Fruit fly (Drosophila melanogaster) whole organism, adult: ENCODE data around the gene CG31021.

Experiments
- CG11617 ChIP-seq: fragments of 200-800 bp; sonication (Bioruptor generic); optimal IDR thresholded peaks from 2 replicates; lab custom pipeline; 2017; ENCODE audit warnings: mild to moderate bottlenecking, missing biosample characterization, missing genetic modification reagents, missing genetic modification characterization
- CG12768 ChIP-seq: fragments of 200-800 bp; sonication (Bioruptor generic); optimal IDR thresholded peaks from 2 replicates; lab custom pipeline; 2017; ENCODE audit warnings: missing biosample characterization, missing genetic modification characterization, mild to moderate bottlenecking, moderate library complexity, missing genetic modification reagents
- CG14711 ChIP-seq: fragments of 200-800 bp; sonication (Bioruptor generic); optimal IDR thresholded peaks from 2 replicates; lab custom pipeline; 2018; ENCODE audit warnings: missing biosample characterization, mild to moderate bottlenecking, missing genetic modification characterization, moderate library complexity
- CG1620 ChIP-seq: fragments of 200-800 bp; sonication (Bioruptor generic); optimal IDR thresholded peaks from 2 replicates; lab custom pipeline; 2016; ENCODE audit warnings: missing biosample characterization, missing genetic modification characterization
- CG33017 ChIP-seq: fragments of 200-800 bp; sonication (Bioruptor generic); optimal IDR thresholded peaks from 2 replicates; lab custom pipeline; 2018; ENCODE audit warnings: missing biosample characterization, mild to moderate bottlenecking, missing genetic modification characterization, moderate library complexity
- CG5204 ChIP-seq: fragments of 200-800 bp; sonication (Bioruptor generic); optimal IDR thresholded peaks from 2 replicates; lab custom pipeline; 2016; ENCODE audit warnings: missing biosample characterization, missing genetic modification characterization
- CG7045 ChIP-seq: fragments of 200-800 bp; sonication (Bioruptor generic); optimal IDR thresholded peaks from 2 replicates; lab custom pipeline; 2017; ENCODE audit warnings: missing biosample characterization, mild to moderate bottlenecking, missing genetic modification characterization
- CG7101 ChIP-seq: fragments of 200-800 bp; sonication (Bioruptor generic); optimal IDR thresholded peaks from 2 replicates; lab custom pipeline; 2018; ENCODE audit warnings: missing biosample characterization, mild to moderate bottlenecking, missing genetic modification characterization, moderate library complexity
- Clk ChIP-seq: fragments of 200-800 bp; sonication (Bioruptor generic); optimal IDR thresholded peaks from 2 replicates; lab custom pipeline; 2017; ENCODE audit warnings: missing biosample characterization, missing genetic modification characterization
- Crg-1 ChIP-seq: fragments of 200-800 bp; sonication (Bioruptor generic); optimal IDR thresholded peaks from 2 replicates; lab custom pipeline; 2016; ENCODE audit warnings: missing biosample characterization, missing genetic modification characterization
- Hr96 ChIP-seq: fragments of 200-800 bp; sonication (Bioruptor generic); optimal IDR thresholded peaks from 2 replicates; lab custom pipeline; 2016; ENCODE audit warnings: missing biosample characterization, missing genetic modification characterization
- Mnt ChIP-seq: fragments of 200-800 bp; sonication (Bioruptor generic); optimal IDR thresholded peaks from 2 replicates; lab custom pipeline; 2016; ENCODE audit warnings: missing biosample characterization, mild to moderate bottlenecking, missing genetic modification characterization
- bab1 ChIP-seq: fragments of 200-800 bp; sonication (Bioruptor generic); optimal IDR thresholded peaks from 3 replicates; lab custom pipeline; 2019; ENCODE audit warnings: missing biosample characterization, mild to moderate bottlenecking, missing genetic modification characterization, moderate library complexity
- cic ChIP-seq: fragments of 200-800 bp; sonication (Bioruptor generic); optimal IDR thresholded peaks from 2 replicates; lab custom pipeline; 2017; ENCODE audit warnings: missing biosample characterization, mild to moderate bottlenecking, missing genetic modification characterization, moderate library complexity
- cnc ChIP-seq, 2 experiments: fragments of >200 bp; optimal IDR thresholded peaks; 2 replicates each; lab custom pipeline; 2017
- kay ChIP-seq: fragments of 200-800 bp; sonication (Bioruptor generic); peaks from one replicate; lab custom pipeline; 2016; ENCODE audit warnings: missing biosample characterization, missing genetic modification characterization, borderline replicate concordance
- ovo ChIP-seq: fragments of 200-800 bp; sonication (Bioruptor generic); optimal IDR thresholded peaks from 2 replicates; lab custom pipeline; 2016; ENCODE audit warnings: missing biosample characterization, missing genetic modification characterization
- pad ChIP-seq: fragments of 200-800 bp; sonication (Bioruptor generic); optimal IDR thresholded peaks from 3 replicates; lab custom pipeline; 2017; ENCODE audit warnings: missing biosample characterization, missing genetic modification characterization, mild to moderate bottlenecking, moderate library complexity, missing genetic modification reagents
- tj ChIP-seq: fragments of 200-800 bp; sonication (Bioruptor generic); optimal IDR thresholded peaks from 3 replicates; lab custom pipeline; 2017; ENCODE audit warnings: missing biosample characterization, mild to moderate bottlenecking, missing genetic modification characterization, moderate library complexity
- toe ChIP-seq: fragments of 200-800 bp; sonication (Bioruptor generic); optimal IDR thresholded peaks from 2 replicates; lab custom pipeline; 2016; ENCODE audit warnings: missing biosample characterization, missing genetic modification characterization

Gene CG31021

dm6 chr3R:30601440-30602256 lies at the start of gene CG31021, which contains the start of gene CG2246:
Gene CG31021 (plus strand): TSS chr3R:30602206.
Gene CG2246 (minus strand): TSS chr3R:30601489.
- TF ChIP-seq CG12768 (GFP tag; lab: Kevin White, UChicago) (no peak), CG11617 (GFP tag; lab: Kevin White, UChicago) (peak; percentile 28), bab1 (GFP tag; lab: Kevin White, UChicago) (peak; percentile 25), CG14711 (tag; lab: Kevin White, UChicago) (no peak), tj (GFP tag; lab: Kevin White, UChicago) (no peak), cic (no peak), cnc (optimal IDR thresholded peaks at IDR 0.05; lab: Kevin White, UChicago) (no peak), pad (GFP tag; lab: Kevin White, UChicago) (peak; percentile 12), Hr96 (GFP tag; lab: Kevin White, UChicago) (peak; percentile 3), CG7045 (GFP tag; lab: Kevin White, UChicago) (peak; percentile 34), Mnt (GFP tag; lab: Kevin White, UChicago) (peak; percentile 11), CG33017 (tag; lab: Kevin White, UChicago) (no peak), CG5204 (peak; percentile 72), CG7101 (tag; lab: Kevin White, UChicago) (peak; percentile 20), Clk (peak; percentile 47), Crg-1 (GFP tag; lab: Kevin White, UChicago) (peak; percentile 31), toe (GFP tag; lab: Kevin White, UChicago) (peak; percentile 65), ovo (GFP tag; lab: Kevin White, UChicago) (peak; percentile 51), CG1620 (GFP tag; lab: Kevin White, UChicago) (peak; percentile 49), kay (GFP tag; lab: Kevin White, UChicago) (no peak)

DNA sequence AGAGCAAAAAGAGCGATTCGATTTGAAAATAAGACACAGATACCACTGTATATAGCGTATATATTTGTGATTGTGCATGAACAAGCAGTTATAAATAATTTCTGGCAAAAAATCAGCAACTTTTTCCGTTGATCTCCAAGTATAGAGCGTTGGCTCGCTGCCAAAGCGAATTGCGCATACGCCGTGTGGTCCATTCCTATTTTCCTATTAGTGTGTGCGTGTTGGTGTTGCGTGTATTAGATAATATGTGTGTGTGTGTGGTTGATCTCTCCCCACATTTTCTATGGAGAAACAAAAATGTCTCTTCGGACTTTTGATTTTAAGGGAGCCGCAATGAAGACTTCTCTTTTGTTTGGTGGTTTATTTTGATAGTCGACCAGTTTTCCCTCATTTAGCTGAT lies 49.5 kb upstream of the CG31021 start:
- TF ChIP-seq CG7045 (GFP tag; lab: Kevin White, UChicago) (no peak), pad (GFP tag; lab: Kevin White, UChicago) (no peak), CG33017 (tag; lab: Kevin White, UChicago) (no peak), CG11617 (GFP tag; lab: Kevin White, UChicago) (no peak), Hr96 (GFP tag; lab: Kevin White, UChicago) (no peak), Mnt (GFP tag; lab: Kevin White, UChicago) (no peak), CG5204 (no peak), CG12768 (GFP tag; lab: Kevin White, UChicago) (no peak), cic (no peak), toe (GFP tag; lab: Kevin White, UChicago) (no peak), bab1 (GFP tag; lab: Kevin White, UChicago) (no peak), CG7101 (tag; lab: Kevin White, UChicago) (no peak), cnc (optimal IDR thresholded peaks at IDR 0.05; lab: Kevin White, UChicago) (no peak), Clk (no peak), CG14711 (tag; lab: Kevin White, UChicago) (no peak), kay (GFP tag; lab: Kevin White, UChicago) (no peak), Crg-1 (GFP tag; lab: Kevin White, UChicago) (no peak)

dm6 chr3R:30560070-30560469 lies 41.9 kb upstream of the CG31021 start, which contains the start of gene CG34155:
Gene CG34155 (minus strand): TSS chr3R:30560199.
- TF ChIP-seq toe (GFP tag; lab: Kevin White, UChicago) (no peak), Clk (no peak), cic (no peak), CG33017 (tag; lab: Kevin White, UChicago) (no peak), Mnt (GFP tag; lab: Kevin White, UChicago) (no peak), pad (GFP tag; lab: Kevin White, UChicago) (no peak), CG5204 (no peak), CG11617 (GFP tag; lab: Kevin White, UChicago) (no peak), kay (GFP tag; lab: Kevin White, UChicago) (no peak), bab1 (GFP tag; lab: Kevin White, UChicago) (no peak), Hr96 (GFP tag; lab: Kevin White, UChicago) (no peak), Crg-1 (GFP tag; lab: Kevin White, UChicago) (no peak), cnc (optimal IDR thresholded peaks at IDR 0.05; lab: Kevin White, UChicago) (no peak), CG12768 (GFP tag; lab: Kevin White, UChicago) (no peak), tj (GFP tag; lab: Kevin White, UChicago) (no peak), CG7101 (tag; lab: Kevin White, UChicago) (no peak), ovo (GFP tag; lab: Kevin White, UChicago) (no peak), CG7045 (GFP tag; lab: Kevin White, UChicago) (no peak), CG14711 (tag; lab: Kevin White, UChicago) (no peak), CG1620 (GFP tag; lab: Kevin White, UChicago) (no peak)

DNA sequence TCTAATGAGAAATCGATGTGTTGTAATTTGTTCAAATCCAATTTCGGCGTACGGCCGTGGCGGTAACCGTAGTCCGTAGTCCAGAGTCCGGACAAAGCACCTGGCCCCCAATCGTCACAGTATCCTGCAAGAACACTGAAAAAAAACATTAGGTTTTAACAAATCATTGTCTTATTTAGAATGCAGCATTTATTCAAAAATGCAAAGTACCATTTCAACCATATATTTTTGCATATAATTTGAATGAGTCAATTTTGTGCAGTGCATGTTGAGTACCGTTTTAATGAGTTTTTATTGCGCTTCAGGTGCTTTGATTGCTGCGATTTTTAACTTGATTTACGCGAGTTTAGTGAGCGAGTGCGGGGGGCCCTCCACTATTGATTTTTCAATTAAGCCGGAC lies 40.8 kb upstream of the CG31021 start:
- TF ChIP-seq CG12768 (GFP tag; lab: Kevin White, UChicago), result no peak
- no peak for TF ChIP-seq Mnt (GFP tag; lab: Kevin White, UChicago)
- no peak for TF ChIP-seq CG5204
- no peak for TF ChIP-seq tj (GFP tag; lab: Kevin White, UChicago)
- no peak for TF ChIP-seq cic
- no peak for TF ChIP-seq toe (GFP tag; lab: Kevin White, UChicago)
- no peak for TF ChIP-seq cnc (optimal IDR thresholded peaks at IDR 0.05; lab: Kevin White, UChicago)
- no peak for TF ChIP-seq CG11617 (GFP tag; lab: Kevin White, UChicago)
- no peak for TF ChIP-seq CG1620 (GFP tag; lab: Kevin White, UChicago)
- no peak for TF ChIP-seq bab1 (GFP tag; lab: Kevin White, UChicago)
- TF ChIP-seq ovo (GFP tag; lab: Kevin White, UChicago), result no peak
- no peak for TF ChIP-seq Hr96 (GFP tag; lab: Kevin White, UChicago)
- TF ChIP-seq Clk, result no peak
- no peak for TF ChIP-seq CG7045 (GFP tag; lab: Kevin White, UChicago)
- no peak for TF ChIP-seq CG33017 (tag; lab: Kevin White, UChicago)
- TF ChIP-seq CG14711 (tag; lab: Kevin White, UChicago), result no peak
